Worm (Caenorhabditis elegans) whole organism, L3 larva: Measurements from ENCODE around the gene C17B7.14.
A peak's percentile ranks its signal among the peaks of the same experiment; 100 is the strongest.

Experiments used
- aly-2 ChIP-seq: fragments of 150-350 bp; optimal IDR thresholded peaks from 2 replicates; lab custom pipeline; 2014; ENCODE audit warnings: missing biosample characterization, missing genetic modification characterization
- egl-5 ChIP-seq: fragments of 150-350 bp; optimal IDR thresholded peaks from 2 replicates; lab custom pipeline; 2017; ENCODE audit warnings: missing biosample characterization, missing genetic modification reagents, missing genetic modification characterization, inconsistent platforms
- elt-3 ChIP-seq, 3 experiments: fragments of 150-350 bp in 1 of 3; sonication (generic microtip) in 2 of 3; optimal IDR thresholded peaks; 2 replicates in 2 of 3; 4 replicates in 1 of 3; lab custom pipeline; 2014 to 2017; ENCODE audit warnings: missing biosample characterization in 3 of 3, missing genetic modification characterization in 3 of 3
- fos-1 ChIP-seq: fragments of 150-350 bp; optimal IDR thresholded peaks from 2 replicates; lab custom pipeline; 2014; ENCODE audit warnings: missing biosample characterization, missing genetic modification characterization
- jun-1 ChIP-seq: fragments of 150-350 bp; optimal IDR thresholded peaks from 2 replicates; lab custom pipeline; 2014; ENCODE audit warnings: missing biosample characterization, missing genetic modification reagents, missing genetic modification characterization
- lin-15B ChIP-seq: fragments of 150-350 bp; optimal IDR thresholded peaks from 2 replicates; lab custom pipeline; 2014; ENCODE audit warnings: missing biosample characterization, missing genetic modification characterization
- lin-39 ChIP-seq: fragments of 150-350 bp; optimal IDR thresholded peaks from 2 replicates; lab custom pipeline; 2018; ENCODE audit warnings: missing biosample characterization, missing genetic modification reagents, missing genetic modification characterization
- nhr-12 ChIP-seq: fragments of 150-350 bp; optimal IDR thresholded peaks from 2 replicates; lab custom pipeline; 2014; ENCODE audit warnings: missing biosample characterization, missing genetic modification characterization
- nhr-77 ChIP-seq: fragments of 150-350 bp; optimal IDR thresholded peaks from 2 replicates; lab custom pipeline; 2014; ENCODE audit warnings: missing biosample characterization, missing genetic modification characterization
- snpc-4 ChIP-seq: fragments of 150-350 bp; optimal IDR thresholded peaks from 2 replicates; lab custom pipeline; 2014; ENCODE audit warnings: missing biosample characterization, missing genetic modification characterization
- tbx-2 ChIP-seq: sonication (generic microtip); optimal IDR thresholded peaks from 2 replicates; lab custom pipeline; 2016; ENCODE audit warnings: mild to moderate bottlenecking, missing genetic modification characterization, missing compliant biosample characterization
- ztf-11 ChIP-seq: fragments of 150-350 bp; optimal IDR thresholded peaks from 2 replicates; lab custom pipeline; 2014; ENCODE audit warnings: missing biosample characterization, missing genetic modification characterization

- TF ChIP-seq fos-1 (tag; lab: Kevin White, UChicago) = no peak
- no peak for TF ChIP-seq jun-1 (tag; lab: Kevin White, UChicago)
- peak; percentile 32 for TF ChIP-seq lin-39 (tag; lab: Kevin White, UChicago)
- TF ChIP-seq egl-5 = peak; percentile 26
- no peak for TF ChIP-seq snpc-4 (tag; lab: Kevin White, UChicago)
- TF ChIP-seq nhr-12 (tag; lab: Kevin White, UChicago) = no peak
- TF ChIP-seq elt-3 (tag; optimal IDR thresholded peaks at IDR 0.05; lab: Kevin White, UChicago) = no peak
- no peak for TF ChIP-seq ztf-11 (tag; lab: Kevin White, UChicago)
- no peak for TF ChIP-seq lin-15B (tag; lab: Kevin White, UChicago)
- no peak for TF ChIP-seq tbx-2 (tag; lab: Kevin White, UChicago)
- no peak for TF ChIP-seq nhr-77 (tag; lab: Kevin White, UChicago)
- no peak for TF ChIP-seq aly-2 (tag; lab: Kevin White, UChicago)
These were observed 44.1 kb downstream of the C17B7.14 start for ce11 chrV:3276184-3276583.
